Worm (Caenorhabditis elegans) whole organism, dauer: ENCODE results near the gene gst-10.
"Not testable (repeated sequence)": the region's sequence is repeated elsewhere in the genome, so short reads cannot be mapped to it uniquely, and the experiment has no call there.

Experiments used
- unc-62 ChIP-seq: sonication (generic microtip); optimal IDR thresholded peaks from 2 replicates; lab custom pipeline; 2017; ENCODE audit warnings: missing biosample characterization, missing genetic modification reagents, missing genetic modification characterization

The gst-10 gene

ce11 chrV:2561390-2561789, at the start of gene gst-10:
Gene gst-10 (plus strand): TSS chrV:2561690.
- TF ChIP-seq unc-62: not testable (repeated sequence)

- not testable (repeated sequence) for TF ChIP-seq unc-62
Measured at ce11 chrV:2515493-2515892, 46.0 kb upstream of the gst-10 start, which contains the start of gene str-76. Gene str-76 (minus strand): TSS chrV:2515593.

- not testable (repeated sequence) for TF ChIP-seq unc-62
Measured at ce11 chrV:2536309-2536708, 25.2 kb upstream of the gst-10 start, which contains the start of gene Y45G12C.10. Gene Y45G12C.10 (minus strand): TSS chrV:2536409.

- TF ChIP-seq unc-62: no peak
Measured at ce11 chrV:2565525-2565924, 4.0 kb downstream of the gst-10 start, which contains the start of gene Y45G12C.1. Gene Y45G12C.1 (plus strand): TSS chrV:2565683.

- no peak for TF ChIP-seq unc-62
Measured at ce11 chrV:2570643-2571042, 9.2 kb downstream of the gst-10 start, which contains the start of gene srj-19. Gene srj-19 (minus strand): TSS chrV:2570743.

ce11 chrV:2573108-2573507, 11.6 kb downstream of the gst-10 start, which contains the start of gene srj-20:
Gene srj-20 (minus strand): TSS chrV:2573208.
- no peak for TF ChIP-seq unc-62

ce11 chrV:2573881-2574280, 12.4 kb downstream of the gst-10 start, which contains the start of gene nhr-290:
Gene nhr-290 (plus strand): TSS chrV:2574181.
- no peak for TF ChIP-seq unc-62

ce11 chrV:2575716-2576115, 14.2 kb downstream of the gst-10 start:
- TF ChIP-seq unc-62: no peak

- no peak for TF ChIP-seq unc-62
Measured at ce11 chrV:2577603-2578002, 16.1 kb downstream of the gst-10 start, which contains the start of gene srt-4. Gene srt-4 (plus strand): TSS chrV:2577903.

- TF ChIP-seq unc-62: no peak
Measured at ce11 chrV:2580598-2580997, 19.1 kb downstream of the gst-10 start, which contains the start of gene C29G2.3. Gene C29G2.3 (plus strand): TSS chrV:2580898.

ce11 chrV:2585727-2586126, 24.2 kb downstream of the gst-10 start, which contains the start of gene C29G2.6:
Gene C29G2.6 (minus strand): TSS chrV:2585908.
- TF ChIP-seq unc-62: no peak

- no peak for TF ChIP-seq unc-62
Measured at ce11 chrV:2589834-2590233, 28.3 kb downstream of the gst-10 start.

ce11 chrV:2592173-2592676, 30.7 kb downstream of the gst-10 start, which contains the start of gene irg-3:
Gene irg-3 (plus strand): TSS chrV:2592591.
- TF ChIP-seq unc-62: no peak

- TF ChIP-seq unc-62: no peak
Measured at ce11 chrV:2595720-2596119, 34.2 kb downstream of the gst-10 start.

ce11 chrV:2598830-2599229, 37.3 kb downstream of the gst-10 start, which contains the start of gene F53E10.5:
Gene F53E10.5 (minus strand): TSS chrV:2598930.
- TF ChIP-seq unc-62: not testable (repeated sequence)

ce11 chrV:2600543-2600942, 39.1 kb downstream of the gst-10 start:
- TF ChIP-seq unc-62: no peak

ce11 chrV:2601817-2602216, 40.3 kb downstream of the gst-10 start:
- TF ChIP-seq unc-62: no peak

- no peak for TF ChIP-seq unc-62
Measured at ce11 chrV:2603056-2603455, 41.6 kb downstream of the gst-10 start, which contains the start of gene F53E10.6. Gene F53E10.6 (minus strand): TSS chrV:2603063.
